Worm (Caenorhabditis elegans): ENCODE measurements around the gene cec-4.

- TF ChIP-seq tbx-37 (GFP tag; conservative IDR thresholded peaks at IDR 0.05) = no peak
- TF ChIP-seq ama-1 (optimal IDR thresholded peaks at IDR 0.05) = no peak
- no peak for TF ChIP-seq flt-1 (GFP tag; IDR thresholded peaks at IDR 0.05)
- TF ChIP-seq hnd-1 (tag; optimal IDR thresholded peaks at IDR 0.05) = no peak
- TF ChIP-seq pes-1 (GFP tag; IDR thresholded peaks at IDR 0.05) = no peak
Observed at ce11 chrIV:7552958-7553553, 22.5 kb upstream of the cec-4 start, which contains the start of gene dif-1.

Measured in whole organism, early embryonic.